Worm (Caenorhabditis elegans) whole organism, midembryonic: ENCODE measurements around the gene atgp-2.

Experiments used
- T22C8.4 ChIP-seq: fragments of 200-800 bp; sonication (Bioruptor generic); IDR thresholded peaks from 2 replicates; pipeline ENCODE4 v1.3.6; 2022; ENCODE audit warnings: missing genetic modification characterization, missing compliant biosample characterization
- cog-1 ChIP-seq: sonication (generic microtip); optimal IDR thresholded peaks from 2 replicates; lab custom pipeline; 2016; ENCODE audit warnings: missing genetic modification characterization, missing compliant biosample characterization
- flt-1 ChIP-seq: fragments of 200-800 bp; sonication (Bioruptor generic); IDR thresholded peaks from 2 replicates; pipeline ENCODE4 v1.3.6; 2022; ENCODE audit warnings: missing genetic modification characterization, missing compliant biosample characterization
- klf-2 ChIP-seq: fragments of 200-800 bp; sonication (Bioruptor generic); conservative IDR thresholded peaks from 2 replicates; pipeline ENCODE4 v1.3.6; 2022; ENCODE audit warnings: missing genetic modification reagents, missing genetic modification characterization, missing compliant biosample characterization
- ref-1 ChIP-seq: fragments of 200-800 bp; sonication (Bioruptor generic); conservative IDR thresholded peaks from 2 replicates; pipeline ENCODE4 v1.3.6; 2022; ENCODE audit warnings: missing genetic modification reagents, missing genetic modification characterization, missing compliant biosample characterization
- tab-1 ChIP-seq: fragments of 200-800 bp; sonication (Bioruptor generic); IDR thresholded peaks from 2 replicates; pipeline ENCODE4 v1.3.6; 2022; ENCODE audit warnings: missing genetic modification characterization, missing compliant biosample characterization
- ztf-23 ChIP-seq: fragments of 200-800 bp; sonication (Bioruptor generic); IDR thresholded peaks from 2 replicates; pipeline ENCODE4 v1.3.6; 2022; ENCODE audit warnings: missing genetic modification reagents, missing genetic modification characterization, missing compliant biosample characterization

ce11 chrII:14684377-14684776 lies 40.5 kb upstream of the atgp-2 start, which contains the start of gene unc-52:
- no peak for TF ChIP-seq klf-2
- no peak for TF ChIP-seq cog-1 (tag; lab: Kevin White, UChicago)
- no peak for TF ChIP-seq ref-1
- TF ChIP-seq flt-1 (GFP tag; lab: Robert Waterston, UW) = no peak
- no peak for TF ChIP-seq tab-1 (GFP tag; lab: Robert Waterston, UW)
- TF ChIP-seq T22C8.4 (GFP tag; lab: Robert Waterston, UW) = no peak
- TF ChIP-seq ztf-23 (GFP tag; lab: Robert Waterston, UW) = no peak
